Worm (Caenorhabditis elegans) whole organism, early embryonic: ENCODE results near the gene T28A11.22.

ENCODE experiments used
- F13C5.2 ChIP-seq: sonication (generic microtip); optimal IDR thresholded peaks from 2 replicates; lab custom pipeline; 2017; ENCODE audit warnings: mild to moderate bottlenecking, missing genetic modification characterization, inconsistent platforms, missing compliant biosample characterization
- ama-1 ChIP-seq: fragments of 150-350 bp; optimal IDR thresholded peaks from 2 replicates; lab custom pipeline; 2014
- ceh-13 ChIP-seq: fragments of 200-800 bp; sonication (Bioruptor generic); optimal IDR thresholded peaks from 2 replicates; lab custom pipeline; 2018; ENCODE audit warnings: mild to moderate bottlenecking, missing genetic modification characterization, missing compliant biosample characterization
- ceh-36 ChIP-seq: sonication (generic microtip); optimal IDR thresholded peaks from 2 replicates; lab custom pipeline; 2016; ENCODE audit warnings: missing genetic modification characterization, inconsistent platforms, missing compliant biosample characterization
- scrt-1 ChIP-seq: fragments of 200-800 bp; sonication (Bioruptor generic); IDR thresholded peaks from 2 replicates; pipeline ENCODE4 v1.3.6; 2022; ENCODE audit warnings: missing genetic modification characterization, missing compliant biosample characterization
- tra-4 ChIP-seq: sonication (generic microtip); optimal IDR thresholded peaks from 2 replicates; lab custom pipeline; 2017; ENCODE audit warnings: missing genetic modification characterization, missing compliant biosample characterization

ce11 chrV:3276184-3276583 is 18.8 kb downstream of the T28A11.22 start:
- TF ChIP-seq tra-4 (tag; lab: Kevin White, UChicago) = no peak
- TF ChIP-seq ceh-13 = no peak
- no peak for TF ChIP-seq F13C5.2 (tag; lab: Kevin White, UChicago)
- TF ChIP-seq ama-1 (lab: Kevin White, UChicago) = no peak
- TF ChIP-seq scrt-1 = no peak
- TF ChIP-seq ceh-36 (tag; lab: Kevin White, UChicago) = no peak
